Worm (Caenorhabditis elegans): ENCODE results near the gene ZK742.6.

ZK742.6 gene

DNA sequence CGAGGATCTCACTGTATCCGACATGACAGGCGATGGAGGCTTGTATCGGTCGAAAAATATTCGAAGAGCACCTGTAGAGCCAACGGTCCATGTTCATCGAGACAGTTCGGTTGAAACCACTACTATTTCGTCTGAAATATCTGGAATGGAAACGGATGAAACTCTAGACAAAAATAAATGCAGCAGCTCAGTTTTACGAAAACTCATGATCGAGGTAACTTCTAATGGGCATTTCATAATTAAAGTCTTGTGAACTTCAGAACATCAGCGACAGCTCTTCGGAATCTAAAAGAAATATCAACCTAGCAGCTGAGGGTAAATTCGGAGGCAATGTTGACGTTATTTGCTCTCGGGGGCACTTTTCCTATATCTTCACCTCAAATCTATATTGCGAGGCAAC lies 39.5 kb downstream of the ZK742.6 start:
- no peak for TF ChIP-seq ham-2 (GFP tag; optimal IDR thresholded peaks at IDR 0.05)
- TF ChIP-seq tbx-8 (GFP tag; optimal IDR thresholded peaks at IDR 0.05) = no peak
- no peak for TF ChIP-seq flh-1 (GFP tag; optimal IDR thresholded peaks at IDR 0.05)
- no peak for TF ChIP-seq M03D4.4 (tag; optimal IDR thresholded peaks at IDR 0.05)
- TF ChIP-seq mab-5 (tag; optimal IDR thresholded peaks at IDR 0.05) = no peak
- TF ChIP-seq elt-1 (tag; optimal IDR thresholded peaks at IDR 0.05; ENCODE audit: borderline replicate concordance, insufficient read depth) = no peak

DNA sequence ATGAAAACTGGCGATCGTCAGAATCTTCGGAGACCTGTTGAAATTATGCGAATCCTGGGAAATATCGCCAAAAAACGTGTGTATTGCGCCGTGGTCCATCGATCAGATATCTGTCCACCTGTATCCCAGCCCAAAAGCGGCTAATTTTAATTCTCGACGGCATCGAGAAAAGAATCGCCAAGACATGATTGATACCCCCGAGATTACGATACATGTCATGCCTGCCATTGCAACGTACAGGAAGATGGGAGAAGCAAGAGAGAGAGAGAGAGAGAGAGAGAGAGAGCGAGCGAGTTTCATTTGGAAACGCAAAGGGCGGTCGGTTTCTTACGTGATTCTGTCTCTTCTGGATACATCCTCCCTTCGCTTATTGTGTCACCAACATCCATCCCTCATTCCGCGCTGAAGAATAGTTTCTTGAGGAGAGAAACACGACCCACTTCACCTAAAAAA lies 40.6 kb downstream of the ZK742.6 start, which contains the start of gene grl-10:
Gene grl-10, plus strand, starts transcription at position 403 of the 453 bp plus-strand sequence.
- TF ChIP-seq M03D4.4 (tag; optimal IDR thresholded peaks at IDR 0.05) (no peak), lin-13 (tag; optimal IDR thresholded peaks at IDR 0.05) (no peak), hlh-1 (tag; optimal IDR thresholded peaks at IDR 0.05) (no peak), ceh-43 (GFP tag; optimal IDR thresholded peaks at IDR 0.05) (no peak), elt-1 (tag; optimal IDR thresholded peaks at IDR 0.05; ENCODE audit: borderline replicate concordance, insufficient read depth) (peak; percentile 70), ham-2 (GFP tag; optimal IDR thresholded peaks at IDR 0.05) (peak; percentile 28), ces-1 (GFP tag; optimal IDR thresholded peaks at IDR 0.05) (no peak), flh-1 (GFP tag; optimal IDR thresholded peaks at IDR 0.05) (no peak)

DNA sequence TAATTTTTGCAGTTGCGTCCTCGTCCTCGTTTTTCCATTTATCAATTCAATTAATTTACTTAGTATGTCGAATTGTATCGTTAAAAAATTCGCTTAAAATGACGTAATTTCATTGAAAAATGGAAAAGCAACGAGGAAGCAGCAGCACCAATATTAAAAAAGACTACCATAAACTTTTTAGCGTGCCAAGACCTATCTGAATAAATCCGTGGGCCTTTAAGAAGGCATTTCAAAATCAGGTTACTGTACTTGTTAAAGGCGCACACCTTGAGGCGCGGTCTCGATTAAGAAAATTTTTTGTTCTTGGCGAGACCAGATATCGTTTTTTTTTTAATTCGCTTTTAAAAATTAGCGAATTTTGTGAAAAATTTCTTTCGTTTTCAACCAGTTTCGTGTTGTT lies 41.1 kb downstream of the ZK742.6 start:
- TF ChIP-seq unc-120 (tag; optimal IDR thresholded peaks at IDR 0.05; ENCODE audit: poor library complexity, severe bottlenecking) (no peak), nhr-76 (tag; optimal IDR thresholded peaks at IDR 0.05) (no peak), unc-39 (tag; optimal IDR thresholded peaks at IDR 0.05) (no peak), blmp-1 (tag; optimal IDR thresholded peaks at IDR 0.05) (no peak), mab-5 (tag; optimal IDR thresholded peaks at IDR 0.05) (no peak), ceh-43 (GFP tag; optimal IDR thresholded peaks at IDR 0.05) (no peak), mep-1 (tag; optimal IDR thresholded peaks at IDR 0.05) (no peak), ces-1 (GFP tag; optimal IDR thresholded peaks at IDR 0.05) (no peak), ceh-39 (tag; optimal IDR thresholded peaks at IDR 0.05) (no peak), flh-1 (GFP tag; optimal IDR thresholded peaks at IDR 0.05) (no peak), elt-1 (tag; optimal IDR thresholded peaks at IDR 0.05; ENCODE audit: borderline replicate concordance, insufficient read depth) (no peak), ztf-11 (tag; optimal IDR thresholded peaks at IDR 0.05) (no peak), ceh-83 (GFP tag; optimal IDR thresholded peaks at IDR 0.05) (no peak), lin-32 (GFP tag; optimal IDR thresholded peaks at IDR 0.05) (no peak)

DNA sequence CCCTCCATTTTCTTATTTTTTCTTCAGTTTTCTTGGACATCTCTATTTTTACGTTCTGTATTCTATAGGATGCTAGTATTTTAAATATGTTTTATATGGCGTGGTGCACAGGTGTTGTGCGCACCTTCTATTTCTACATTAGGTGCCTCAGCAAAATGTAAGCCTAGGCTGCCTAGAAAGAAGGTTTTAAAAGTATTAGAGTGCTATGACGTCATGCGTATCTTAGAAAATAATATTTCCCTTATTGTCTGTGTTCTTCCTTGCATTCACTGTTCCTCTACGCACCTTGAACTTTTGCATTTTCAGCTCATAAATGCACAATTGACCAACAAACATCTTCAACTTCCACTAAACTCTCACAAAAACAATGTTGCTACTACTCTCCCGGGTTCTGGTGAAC lies 43.8 kb downstream of the ZK742.6 start, which contains the start of gene frpr-3:
Gene frpr-3, plus strand, starts transcription at position 301 of the 400 bp plus-strand sequence.
- TF ChIP-seq ceh-39 (tag; optimal IDR thresholded peaks at IDR 0.05) (no peak), ces-1 (GFP tag; optimal IDR thresholded peaks at IDR 0.05) (no peak), drap-1 (GFP tag; optimal IDR thresholded peaks at IDR 0.05) (no peak), lin-13 (tag; optimal IDR thresholded peaks at IDR 0.05) (no peak), zip-8 (tag; optimal IDR thresholded peaks at IDR 0.05) (no peak), nhr-12 (tag; optimal IDR thresholded peaks at IDR 0.05) (no peak), nhr-28 (tag; optimal IDR thresholded peaks at IDR 0.05) (no peak)
